Worm (Caenorhabditis elegans) whole organism, mixed stage, embryonic: ENCODE data around the gene hsp-25.

ENCODE experiments used
- M03D4.4 ChIP-seq: sonication (generic microtip); optimal IDR thresholded peaks from 2 replicates; lab custom pipeline; 2017; ENCODE audit warnings: mild to moderate bottlenecking, missing genetic modification characterization, missing compliant biosample characterization
- bed-3 ChIP-seq: fragments of 200-800 bp; sonication (Bioruptor generic); optimal IDR thresholded peaks from 3 replicates; lab custom pipeline; 2018; ENCODE audit warnings: mild to moderate bottlenecking, missing genetic modification characterization, moderate library complexity, missing compliant biosample characterization
- blmp-1 ChIP-seq: fragments of 150-350 bp; optimal IDR thresholded peaks from 2 replicates; lab custom pipeline; 2014; ENCODE audit warnings: missing biosample characterization, missing genetic modification characterization
- ceh-39 ChIP-seq: fragments of 150-350 bp; optimal IDR thresholded peaks from 2 replicates; lab custom pipeline; 2014; ENCODE audit warnings: missing biosample characterization, missing genetic modification characterization
- ceh-43 ChIP-seq: fragments of 200-800 bp; sonication (Bioruptor generic); optimal IDR thresholded peaks from 2 replicates; lab custom pipeline; 2018; ENCODE audit warnings: mild to moderate bottlenecking, missing genetic modification characterization, moderate library complexity, missing compliant biosample characterization
- ceh-83 ChIP-seq: fragments of 200-800 bp; sonication (Bioruptor generic); optimal IDR thresholded peaks from 2 replicates; lab custom pipeline; 2018; ENCODE audit warnings: mild to moderate bottlenecking, missing genetic modification characterization, missing compliant biosample characterization
- ces-1 ChIP-seq: fragments of 150-350 bp; optimal IDR thresholded peaks from 2 replicates; lab custom pipeline; 2014; ENCODE audit warnings: missing biosample characterization, missing genetic modification reagents, missing genetic modification characterization
- cnd-1 ChIP-seq: fragments of 200-800 bp; sonication (Bioruptor generic); optimal IDR thresholded peaks from 2 replicates; lab custom pipeline; 2018; ENCODE audit warnings: mild to moderate bottlenecking, missing genetic modification characterization, missing compliant biosample characterization
- drap-1 ChIP-seq: fragments of 200-800 bp; sonication (Bioruptor generic); optimal IDR thresholded peaks from 3 replicates; lab custom pipeline; 2018; ENCODE audit warnings: mild to moderate bottlenecking, missing genetic modification characterization, missing compliant biosample characterization
- elt-1 ChIP-seq: sonication (generic microtip); optimal IDR thresholded peaks from 2 replicates; lab custom pipeline; 2017; ENCODE audit warnings: missing genetic modification characterization, mild to moderate bottlenecking, missing compliant biosample characterization, antibody characterized with exemption, moderate library complexity, borderline replicate concordance; ENCODE audit not compliant: insufficient read depth
- elt-3 ChIP-seq: fragments of 150-350 bp; optimal IDR thresholded peaks from 2 replicates; lab custom pipeline; 2014; ENCODE audit warnings: missing biosample characterization, missing genetic modification characterization
- flh-1 ChIP-seq: fragments of 200-800 bp; sonication (Bioruptor generic); optimal IDR thresholded peaks from 2 replicates; lab custom pipeline; 2018; ENCODE audit warnings: mild to moderate bottlenecking, missing genetic modification characterization, moderate library complexity, missing compliant biosample characterization
- ham-2 ChIP-seq: fragments of 200-800 bp; sonication (Bioruptor generic); optimal IDR thresholded peaks from 2 replicates; lab custom pipeline; 2018; ENCODE audit warnings: mild to moderate bottlenecking, missing genetic modification characterization, missing compliant biosample characterization
- hlh-1 ChIP-seq: fragments of 150-350 bp; optimal IDR thresholded peaks from 2 replicates; lab custom pipeline; 2014; ENCODE audit warnings: missing biosample characterization, missing genetic modification reagents, missing genetic modification characterization
- lin-13 ChIP-seq: fragments of 150-350 bp; optimal IDR thresholded peaks from 2 replicates; lab custom pipeline; 2014; ENCODE audit warnings: missing biosample characterization, missing genetic modification characterization
- lsy-2 ChIP-seq: fragments of 150-350 bp; optimal IDR thresholded peaks from 2 replicates; lab custom pipeline; 2014; ENCODE audit warnings: missing biosample characterization, missing genetic modification characterization
- mab-5 ChIP-seq: fragments of 150-350 bp; optimal IDR thresholded peaks from 2 replicates; lab custom pipeline; 2014; ENCODE audit warnings: missing biosample characterization, missing genetic modification characterization
- mep-1 ChIP-seq: fragments of 150-350 bp; optimal IDR thresholded peaks from 2 replicates; lab custom pipeline; 2017; ENCODE audit warnings: missing biosample characterization, missing genetic modification reagents, missing genetic modification characterization, inconsistent platforms
- mls-2 ChIP-seq: sonication (generic microtip); optimal IDR thresholded peaks from 2 replicates; lab custom pipeline; 2016; ENCODE audit warnings: mild to moderate bottlenecking, missing genetic modification characterization, moderate library complexity, missing compliant biosample characterization
- nhr-12 ChIP-seq: fragments of 150-350 bp; optimal IDR thresholded peaks from 2 replicates; lab custom pipeline; 2014; ENCODE audit warnings: missing biosample characterization, missing genetic modification characterization
- nhr-2 ChIP-seq: fragments of 150-350 bp; optimal IDR thresholded peaks from 2 replicates; lab custom pipeline; 2014; ENCODE audit warnings: missing biosample characterization, missing genetic modification characterization
- nhr-237 ChIP-seq: fragments of 150-350 bp; optimal IDR thresholded peaks from 2 replicates; lab custom pipeline; 2014; ENCODE audit warnings: missing biosample characterization, missing genetic modification characterization
- nhr-28 ChIP-seq: fragments of 150-350 bp; optimal IDR thresholded peaks from 2 replicates; lab custom pipeline; 2014; ENCODE audit warnings: missing biosample characterization, missing genetic modification characterization
- pha-4 ChIP-seq: fragments of 150-350 bp; optimal IDR thresholded peaks from 2 replicates; lab custom pipeline; 2018; ENCODE audit warnings: missing biosample characterization, missing genetic modification reagents, missing genetic modification characterization
- sem-2 ChIP-seq: fragments of 200-800 bp; sonication (Bioruptor generic); optimal IDR thresholded peaks from 2 replicates; lab custom pipeline; 2018; ENCODE audit warnings: mild to moderate bottlenecking, missing genetic modification characterization, missing compliant biosample characterization
- snpc-4 ChIP-seq: fragments of 150-350 bp; optimal IDR thresholded peaks from 2 replicates; lab custom pipeline; 2014; ENCODE audit warnings: missing biosample characterization, missing genetic modification characterization
- sptf-1 ChIP-seq: sonication (generic microtip); optimal IDR thresholded peaks from 2 replicates; lab custom pipeline; 2017; ENCODE audit warnings: mild to moderate bottlenecking, missing genetic modification characterization, moderate library complexity, missing compliant biosample characterization
- tbx-8 ChIP-seq: fragments of 200-800 bp; sonication (Bioruptor generic); optimal IDR thresholded peaks from 2 replicates; lab custom pipeline; 2018; ENCODE audit warnings: mild to moderate bottlenecking, missing genetic modification characterization, moderate library complexity, missing compliant biosample characterization
- unc-120 ChIP-seq: sonication (generic microtip); optimal IDR thresholded peaks from 2 replicates; lab custom pipeline; 2017; ENCODE audit warnings: missing genetic modification characterization, missing compliant biosample characterization; ENCODE audit not compliant: poor library complexity, severe bottlenecking
- unc-39 ChIP-seq: fragments of 150-350 bp; optimal IDR thresholded peaks from 2 replicates; lab custom pipeline; 2014; ENCODE audit warnings: missing biosample characterization, missing genetic modification characterization
- unc-62 ChIP-seq: fragments of 150-350 bp; optimal IDR thresholded peaks from 2 replicates; lab custom pipeline; 2014; ENCODE audit warnings: missing biosample characterization, missing genetic modification reagents, missing genetic modification characterization
- zip-8 ChIP-seq: fragments of 150-350 bp; optimal IDR thresholded peaks from 2 replicates; lab custom pipeline; 2014; ENCODE audit warnings: missing biosample characterization, missing genetic modification characterization
- ztf-11 ChIP-seq: fragments of 150-350 bp; optimal IDR thresholded peaks from 2 replicates; lab custom pipeline; 2014; ENCODE audit warnings: missing biosample characterization, missing genetic modification characterization

Gene hsp-25

ce11 chrX:6026732-6027528 lies 12.5 kb downstream of the hsp-25 start:
- TF ChIP-seq nhr-237, result no peak
- TF ChIP-seq lin-13 (tag; lab: Kevin White, UChicago), result no peak
- TF ChIP-seq M03D4.4 (tag; lab: Kevin White, UChicago), result no peak
- TF ChIP-seq ztf-11, result no peak
- no peak for TF ChIP-seq ces-1
- no peak for TF ChIP-seq zip-8 (tag; lab: Kevin White, UChicago)
- TF ChIP-seq ceh-83, result no peak
- no peak for TF ChIP-seq sem-2 (GFP tag; lab: Kevin White, UChicago)
- TF ChIP-seq flh-1 (GFP tag; lab: Kevin White, UChicago), result no peak
- no peak for TF ChIP-seq ceh-39
- no peak for TF ChIP-seq bed-3 (GFP tag; lab: Kevin White, UChicago)

- no peak for TF ChIP-seq drap-1 (GFP tag; lab: Kevin White, UChicago)
- no peak for TF ChIP-seq cnd-1
- TF ChIP-seq pha-4 (tag; lab: Kevin White, UChicago), result no peak
- no peak for TF ChIP-seq tbx-8 (GFP tag; lab: Kevin White, UChicago)
- TF ChIP-seq ceh-43, result no peak
- no peak for TF ChIP-seq lsy-2 (tag; lab: Kevin White, UChicago)
- TF ChIP-seq blmp-1 (tag; lab: Kevin White, UChicago), result no peak
- no peak for TF ChIP-seq elt-3 (tag; lab: Kevin White, UChicago)
- no peak for TF ChIP-seq sem-2 (GFP tag; lab: Kevin White, UChicago)
- no peak for TF ChIP-seq snpc-4 (tag; lab: Kevin White, UChicago)
- TF ChIP-seq ceh-83, result no peak
- TF ChIP-seq ztf-11, result no peak
- TF ChIP-seq nhr-12 (tag; lab: Kevin White, UChicago), result no peak
- TF ChIP-seq sptf-1 (tag; lab: Kevin White, UChicago), result no peak
- TF ChIP-seq mep-1 (tag; lab: Kevin White, UChicago), result no peak
- TF ChIP-seq nhr-28 (tag; lab: Kevin White, UChicago), result no peak
Observed at ce11 chrX:6024977-6025376, 14.5 kb downstream of the hsp-25 start.

DNA sequence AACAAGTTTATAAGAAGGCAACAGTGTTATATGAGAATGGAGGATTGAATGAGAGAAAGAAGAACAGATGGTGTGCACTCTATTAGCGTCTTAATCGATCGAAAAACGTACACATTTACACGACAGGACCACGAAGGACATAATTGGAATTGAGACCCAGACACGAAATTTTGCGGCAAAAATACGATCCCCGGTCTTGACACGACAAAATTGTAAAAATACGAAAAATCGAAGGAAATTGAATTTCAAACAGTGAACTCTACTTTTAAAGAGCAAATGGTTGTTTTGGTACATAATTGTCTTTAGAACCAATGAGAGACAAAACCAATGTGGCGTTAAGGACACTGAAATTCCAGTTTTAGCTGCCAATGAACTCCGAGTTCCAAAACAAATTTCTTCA lies 17.0 kb downstream of the hsp-25 start, which contains the start of gene lelo-3:
Gene lelo-3 (minus strand): TSS at position 101 of the 400 bp plus-strand sequence.
- TF ChIP-seq sptf-1 (tag; lab: Kevin White, UChicago) (no peak), ces-1 (peak; percentile 55)

DNA sequence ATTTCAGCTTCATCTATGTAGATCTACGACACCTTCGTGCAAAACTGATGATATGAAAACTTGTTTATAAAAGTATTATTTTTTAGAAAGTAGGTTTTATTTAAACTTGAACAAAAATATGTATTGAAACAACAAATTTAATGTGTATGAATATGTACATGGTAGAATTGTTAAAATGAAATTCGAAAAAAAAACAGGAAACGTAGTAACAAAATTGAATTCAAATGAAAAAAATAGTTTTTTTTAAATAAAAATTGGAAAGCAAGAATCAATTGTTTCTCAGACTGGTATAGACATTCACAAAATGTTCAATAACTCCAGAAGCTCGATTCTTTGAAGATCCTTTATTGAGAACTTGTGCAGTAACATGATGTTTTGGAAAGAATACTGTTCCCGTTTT lies 18.7 kb downstream of the hsp-25 start:
- TF ChIP-seq ztf-11 (no peak), drap-1 (GFP tag; lab: Kevin White, UChicago) (no peak), hlh-1 (no peak), ceh-43 (no peak), ceh-39 (no peak), lin-13 (tag; lab: Kevin White, UChicago) (no peak), sptf-1 (tag; lab: Kevin White, UChicago) (no peak), elt-1 (tag; lab: Kevin White, UChicago) (no peak), nhr-237 (no peak), unc-62 (no peak), ceh-83 (no peak), mab-5 (tag; lab: Kevin White, UChicago) (no peak), bed-3 (GFP tag; lab: Kevin White, UChicago) (no peak), ham-2 (GFP tag; lab: Kevin White, UChicago) (no peak)

DNA sequence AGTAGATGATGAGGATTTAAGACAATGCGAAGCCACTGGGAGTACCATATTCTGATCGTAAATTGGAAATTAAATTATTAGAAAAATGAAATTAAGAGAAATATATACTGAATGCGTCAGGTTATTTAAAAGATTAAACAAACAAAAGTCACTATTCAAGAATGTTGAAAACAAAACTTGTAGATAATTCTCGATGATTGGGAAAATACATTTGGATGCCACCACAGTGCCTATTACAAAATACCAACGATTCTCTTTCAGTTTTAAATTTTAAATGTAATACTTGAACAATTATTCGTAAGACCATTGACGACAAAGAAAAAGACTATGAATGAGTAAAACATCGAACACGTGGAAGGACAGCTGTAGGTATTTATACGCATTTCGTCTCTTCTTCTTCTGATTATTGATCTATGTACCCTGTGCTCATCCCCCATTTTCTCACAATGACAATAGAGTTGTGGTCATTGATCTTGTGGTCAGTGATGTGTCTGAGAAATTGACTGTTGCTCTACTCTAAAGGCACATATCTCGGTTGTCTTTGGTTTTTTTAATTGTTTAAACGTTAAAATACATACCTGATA lies 19.5 kb downstream of the hsp-25 start, which contains the start of gene C09B8.4:
Gene C09B8.4 (minus strand): TSS at position 51 of the 584 bp plus-strand sequence.
- peak; percentile 50 for TF ChIP-seq hlh-1
- TF ChIP-seq ceh-43, result no peak

- TF ChIP-seq hlh-1 (no peak), ham-2 (GFP tag; lab: Kevin White, UChicago) (no peak), unc-120 (tag; lab: Kevin White, UChicago) (no peak), mls-2 (tag; lab: Kevin White, UChicago) (no peak), nhr-2 (tag; lab: Kevin White, UChicago) (no peak), unc-39 (no peak), unc-62 (no peak), elt-3 (tag; lab: Kevin White, UChicago) (no peak), ces-1 (no peak), snpc-4 (tag; lab: Kevin White, UChicago) (no peak), M03D4.4 (tag; lab: Kevin White, UChicago) (no peak), mep-1 (tag; lab: Kevin White, UChicago) (no peak), cnd-1 (no peak)
Observed at ce11 chrX:6015096-6015495, 24.3 kb downstream of the hsp-25 start, which contains the start of gene C09B8.8. TSS of gene C09B8.8 (plus strand) at chrX:6015492.
